Worm (Caenorhabditis elegans) whole organism, L1 larva: ENCODE results near the gene srx-133.
A peak's percentile ranks its signal among the peaks of the same experiment; 100 is the strongest.

Experiments
- blmp-1 ChIP-seq: fragments of 150-350 bp; optimal IDR thresholded peaks from 2 replicates; lab custom pipeline; 2014; ENCODE audit warnings: missing biosample characterization, missing genetic modification characterization
- ces-1 ChIP-seq: fragments of 150-350 bp; optimal IDR thresholded peaks from 2 replicates; lab custom pipeline; 2014; ENCODE audit warnings: missing biosample characterization, missing genetic modification reagents, missing genetic modification characterization
- dsc-1 ChIP-seq: sonication (generic microtip); optimal IDR thresholded peaks from 2 replicates; lab custom pipeline; 2016; ENCODE audit warnings: mild to moderate bottlenecking, missing genetic modification characterization, missing compliant biosample characterization
- efl-1 ChIP-seq, 4 experiments: fragments of 150-350 bp; optimal IDR thresholded peaks in 3 of 4; peaks in 1 of 4; 1 replicate in 1 of 4; 2 replicates in 3 of 4; lab custom pipeline; 2014; ENCODE audit warnings: missing biosample characterization in 2 of 4, missing genetic modification characterization in 2 of 4, missing genetic modification reagents in 2 of 4
- egl-27 ChIP-seq, 2 experiments: fragments of 150-350 bp in 1 of 2; sonication (generic microtip); optimal IDR thresholded peaks; 3 replicates each; lab custom pipeline; 2017 to 2018; ENCODE audit warnings: missing biosample characterization in 2 of 2, missing genetic modification characterization in 2 of 2, missing genetic modification reagents in 2 of 2
- elt-3 ChIP-seq, 6 experiments: fragments of 150-350 bp in 1 of 6; sonication (generic microtip); optimal IDR thresholded peaks; 2 replicates each; lab custom pipeline; 2017 to 2018; ENCODE audit warnings: missing biosample characterization in 6 of 6, missing genetic modification characterization in 6 of 6, inconsistent platforms in 1 of 6
- fkh-10 ChIP-seq: sonication (generic microtip); optimal IDR thresholded peaks from 2 replicates; lab custom pipeline; 2017; ENCODE audit warnings: missing biosample characterization, missing genetic modification reagents, missing genetic modification characterization
- fkh-4 ChIP-seq: sonication (generic microtip); optimal IDR thresholded peaks from 2 replicates; lab custom pipeline; 2016; ENCODE audit warnings: missing compliant biosample characterization, missing genetic modification characterization, borderline replicate concordance
- fos-1 ChIP-seq: fragments of 150-350 bp; optimal IDR thresholded peaks from 2 replicates; lab custom pipeline; 2014; ENCODE audit warnings: missing biosample characterization, missing genetic modification characterization
- isw-1 ChIP-seq: fragments of 200-800 bp; sonication (Bioruptor generic); IDR thresholded peaks from 2 replicates; pipeline ENCODE4 v1.3.6; 2022; ENCODE audit warnings: missing genetic modification characterization, missing compliant biosample characterization
- jun-1 ChIP-seq: fragments of 150-350 bp; optimal IDR thresholded peaks from 2 replicates; lab custom pipeline; 2014; ENCODE audit warnings: missing biosample characterization, missing genetic modification reagents, missing genetic modification characterization
- lin-14 ChIP-seq: fragments of 200-800 bp; sonication (Bioruptor generic); optimal IDR thresholded peaks from 2 replicates; lab custom pipeline; 2018; ENCODE audit warnings: mild to moderate bottlenecking, missing genetic modification characterization, moderate library complexity, missing compliant biosample characterization
- lin-15B ChIP-seq: fragments of 150-350 bp; sonication (generic microtip); optimal IDR thresholded peaks from 3 replicates; lab custom pipeline; 2014; ENCODE audit warnings: missing biosample characterization, missing genetic modification characterization
- lin-35 ChIP-seq, 2 experiments: fragments of 150-350 bp; optimal IDR thresholded peaks; 2 replicates each; lab custom pipeline; 2014; ENCODE audit warnings: missing biosample characterization in 2 of 2, missing genetic modification characterization in 2 of 2, missing genetic modification reagents in 2 of 2
- lin-39 ChIP-seq: fragments of 150-350 bp; optimal IDR thresholded peaks from 2 replicates; lab custom pipeline; 2014; ENCODE audit warnings: missing biosample characterization, missing genetic modification reagents, missing genetic modification characterization
- lir-3 ChIP-seq: sonication (generic microtip); optimal IDR thresholded peaks from 2 replicates; lab custom pipeline; 2016; ENCODE audit warnings: mild to moderate bottlenecking, missing genetic modification characterization, moderate library complexity, missing compliant biosample characterization; ENCODE audit not compliant: poor library complexity
- lsy-2 ChIP-seq, 2 experiments: fragments of 150-350 bp; optimal IDR thresholded peaks; 2 replicates each; lab custom pipeline; 2014; ENCODE audit warnings: missing biosample characterization in 2 of 2, missing genetic modification characterization in 2 of 2
- mab-9 ChIP-seq: fragments of 200-800 bp; sonication (Bioruptor generic); IDR thresholded peaks from 2 replicates; pipeline ENCODE4 v1.3.6; 2022; ENCODE audit warnings: missing genetic modification reagents, missing genetic modification characterization, missing compliant biosample characterization
- mef-2 ChIP-seq: fragments of 150-350 bp; optimal IDR thresholded peaks from 2 replicates; lab custom pipeline; 2014; ENCODE audit warnings: missing biosample characterization, missing genetic modification characterization
- nhr-11 ChIP-seq: fragments of 150-350 bp; optimal IDR thresholded peaks from 2 replicates; lab custom pipeline; 2014; ENCODE audit warnings: missing biosample characterization, missing genetic modification characterization
- nhr-19 ChIP-seq: fragments of 200-800 bp; sonication (Bioruptor generic); conservative IDR thresholded peaks from 2 replicates; pipeline ENCODE4 v1.3.6; 2022; ENCODE audit warnings: missing genetic modification characterization, missing compliant biosample characterization
- nhr-237 ChIP-seq: fragments of 150-350 bp; optimal IDR thresholded peaks from 2 replicates; lab custom pipeline; 2014; ENCODE audit warnings: missing biosample characterization, missing genetic modification characterization
- nhr-28 ChIP-seq: fragments of 150-350 bp; optimal IDR thresholded peaks from 2 replicates; lab custom pipeline; 2014; ENCODE audit warnings: missing biosample characterization, missing genetic modification characterization
- nhr-47 ChIP-seq: sonication (generic microtip); optimal IDR thresholded peaks from 2 replicates; lab custom pipeline; 2016; ENCODE audit warnings: mild to moderate bottlenecking, missing genetic modification characterization, moderate library complexity, missing compliant biosample characterization
- nhr-71 ChIP-seq: sonication (generic microtip); optimal IDR thresholded peaks from 2 replicates; lab custom pipeline; 2016; ENCODE audit warnings: mild to moderate bottlenecking, missing genetic modification characterization, moderate library complexity, missing compliant biosample characterization
- nhr-84 ChIP-seq: sonication (generic microtip); optimal IDR thresholded peaks from 2 replicates; lab custom pipeline; 2017; ENCODE audit warnings: missing biosample characterization, missing genetic modification characterization
- nhr-85 ChIP-seq: sonication (generic microtip); peaks from one replicate; lab custom pipeline; 2016; ENCODE audit warnings: missing genetic modification characterization, inconsistent platforms, missing compliant biosample characterization
- nhr-90 ChIP-seq: sonication (generic microtip); optimal IDR thresholded peaks from 2 replicates; lab custom pipeline; 2016; ENCODE audit warnings: mild to moderate bottlenecking, missing genetic modification characterization, missing compliant biosample characterization; ENCODE audit not compliant: poor library complexity
- pag-3 ChIP-seq: sonication (generic microtip); optimal IDR thresholded peaks from 2 replicates; lab custom pipeline; 2017; ENCODE audit warnings: missing genetic modification characterization, mild to moderate bottlenecking, missing compliant biosample characterization, antibody characterized with exemption, borderline replicate concordance; ENCODE audit not compliant: insufficient read depth
- pqm-1 ChIP-seq: sonication (generic microtip); optimal IDR thresholded peaks from 3 replicates; lab custom pipeline; 2017; ENCODE audit warnings: missing biosample characterization, missing genetic modification characterization
- rnt-1 ChIP-seq: sonication (generic microtip); optimal IDR thresholded peaks from 2 replicates; lab custom pipeline; 2016; ENCODE audit warnings: mild to moderate bottlenecking, missing genetic modification characterization, moderate library complexity, missing compliant biosample characterization
- snpc-4 ChIP-seq: fragments of 150-350 bp; optimal IDR thresholded peaks from 2 replicates; lab custom pipeline; 2014; ENCODE audit warnings: missing biosample characterization, missing genetic modification characterization
- snu-23 ChIP-seq: sonication (generic microtip); optimal IDR thresholded peaks from 2 replicates; lab custom pipeline; 2016; ENCODE audit warnings: missing genetic modification characterization, missing compliant biosample characterization
- sox-4 ChIP-seq: sonication (generic microtip); optimal IDR thresholded peaks from 2 replicates; lab custom pipeline; 2016; ENCODE audit warnings: missing genetic modification characterization, missing compliant biosample characterization
- sup-37 ChIP-seq: fragments of 200-800 bp; sonication (Bioruptor generic); optimal IDR thresholded peaks from 2 replicates; lab custom pipeline; 2018; ENCODE audit warnings: mild to moderate bottlenecking, missing genetic modification characterization, missing compliant biosample characterization
- tbx-2 ChIP-seq: sonication (generic microtip); optimal IDR thresholded peaks from 2 replicates; lab custom pipeline; 2016; ENCODE audit warnings: missing genetic modification characterization, missing compliant biosample characterization
- unc-130 ChIP-seq: fragments of 150-350 bp; optimal IDR thresholded peaks from 2 replicates; lab custom pipeline; 2017; ENCODE audit warnings: missing biosample characterization, missing genetic modification characterization, inconsistent platforms
- vab-15 ChIP-seq: sonication (generic microtip); optimal IDR thresholded peaks from 2 replicates; lab custom pipeline; 2017; ENCODE audit warnings: missing genotype, mild to moderate bottlenecking, missing genetic modification characterization, missing compliant biosample characterization
- zip-4 ChIP-seq: fragments of 200-800 bp; sonication (Bioruptor generic); optimal IDR thresholded peaks from 2 replicates; lab custom pipeline; 2018; ENCODE audit warnings: mild to moderate bottlenecking, missing genetic modification characterization, moderate library complexity, missing compliant biosample characterization
- ztf-11 ChIP-seq, 2 experiments: sonication (generic microtip); optimal IDR thresholded peaks; 2 replicates each; lab custom pipeline; 2016 to 2017; ENCODE audit warnings: missing genetic modification characterization in 2 of 2, missing biosample characterization in 1 of 2, missing compliant biosample characterization in 1 of 2
- ztf-4 ChIP-seq: fragments of 150-350 bp; optimal IDR thresholded peaks from 2 replicates; lab custom pipeline; 2014; ENCODE audit warnings: missing biosample characterization, missing genetic modification characterization

srx-133 gene

ce11 chrV:13848379-13848778 lies at the start of gene srx-133:
Gene srx-133 (plus strand): TSS chrV:13848679.
- TF ChIP-seq nhr-28 (tag; lab: Kevin White, UChicago) = no peak
- TF ChIP-seq rnt-1 (tag; lab: Kevin White, UChicago) = no peak
- TF ChIP-seq, all 84 proteins: peak for 0

DNA sequence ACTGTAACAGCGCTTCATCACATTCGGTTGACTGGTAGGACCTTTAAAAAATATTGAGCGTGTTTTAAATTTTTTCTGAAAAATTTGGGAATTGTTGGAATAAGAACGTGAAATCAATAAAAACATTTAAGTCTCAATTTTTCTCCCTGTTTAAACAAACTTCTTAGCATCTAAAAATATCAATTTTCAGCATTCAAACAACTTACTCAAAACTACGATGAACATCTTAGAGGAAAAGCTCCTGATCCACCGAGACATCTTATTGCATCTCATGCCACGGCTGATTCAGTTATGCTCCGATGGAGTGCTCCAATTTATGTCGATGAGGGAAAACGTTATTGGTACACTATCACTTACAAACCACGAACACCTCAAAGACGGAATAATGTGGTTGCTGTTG lies 49.3 kb upstream of the srx-133 start:
- TF ChIP-seq ztf-4 (tag; lab: Kevin White, UChicago) (no peak), lir-3 (tag; lab: Kevin White, UChicago) (no peak), lin-39 (no peak), dsc-1 (tag; lab: Kevin White, UChicago) (no peak), ces-1 (no peak)

DNA sequence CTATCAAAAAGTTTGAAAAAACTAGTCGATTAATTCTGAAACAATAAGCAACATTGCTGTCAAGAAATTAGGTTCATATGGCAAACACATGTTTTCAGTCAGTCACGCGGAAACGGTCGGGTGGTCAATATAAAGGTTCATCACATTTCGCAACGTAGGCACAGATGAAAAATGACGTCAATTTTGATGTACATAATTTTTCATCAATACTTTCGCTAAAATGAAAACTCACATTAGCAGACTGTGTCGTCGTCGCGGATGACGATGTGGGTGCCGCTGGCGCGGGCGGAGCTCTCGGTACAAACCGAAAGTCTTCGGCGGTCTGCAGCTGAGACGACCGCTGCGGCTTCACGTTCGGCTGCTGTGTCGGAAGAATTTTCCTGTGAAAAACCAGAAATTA lies 44.6 kb upstream of the srx-133 start, which contains the start of gene swan-2:
TSS of gene swan-2 (minus strand) at position 380 of the 400 bp plus-strand sequence.
- no peak for TF ChIP-seq nhr-90 (tag; lab: Kevin White, UChicago)
- no peak for TF ChIP-seq mef-2
- TF ChIP-seq mab-9 (GFP tag; lab: Robert Waterston, UW) = no peak
- no peak for TF ChIP-seq lsy-2 (tag; optimal IDR thresholded peaks at IDR 0.05; lab: Kevin White, UChicago)
- no peak for TF ChIP-seq nhr-47 (tag; lab: Kevin White, UChicago)
- TF ChIP-seq efl-1 (optimal IDR thresholded peaks at IDR 0.05; lab: Kevin White, UChicago) = no peak
- TF ChIP-seq efl-1 (GFP tag; optimal IDR thresholded peaks at IDR 0.05 in 1 of 2; lab: Kevin White, UChicago) = peak in 1 of 2 experiments; percentile 88
- TF ChIP-seq dsc-1 (tag; lab: Kevin White, UChicago) = peak; percentile 60
- no peak for TF ChIP-seq sox-4 (tag; lab: Kevin White, UChicago)
- TF ChIP-seq nhr-237 (tag; lab: Kevin White, UChicago) = no peak
- peak; percentile 5 for TF ChIP-seq fkh-4 (tag; lab: Kevin White, UChicago)
- TF ChIP-seq nhr-84 (tag; lab: Kevin White, UChicago) = no peak
- no peak for TF ChIP-seq pqm-1 (tag; lab: Kevin White, UChicago)
- no peak for TF ChIP-seq jun-1 (tag; lab: Kevin White, UChicago)
- TF ChIP-seq nhr-71 (tag; lab: Kevin White, UChicago) = peak; percentile 10
- TF ChIP-seq lin-15B = no peak
- no peak for TF ChIP-seq fos-1 (tag; lab: Kevin White, UChicago)
- TF ChIP-seq nhr-85 = peak; percentile 65
- TF ChIP-seq ztf-11 (tag; optimal IDR thresholded peaks at IDR 0.05; lab: Kevin White, UChicago) = no peak
- no peak for TF ChIP-seq tbx-2 (tag; lab: Kevin White, UChicago)
- TF ChIP-seq lin-14 = no peak
- TF ChIP-seq elt-3 (tag; optimal IDR thresholded peaks at IDR 0.05; lab: Kevin White, UChicago) = no peak
- TF ChIP-seq vab-15 = no peak
- no peak for TF ChIP-seq nhr-11 (tag; lab: Kevin White, UChicago)
- TF ChIP-seq lin-39 = no peak
- peak; percentile 3 for TF ChIP-seq snu-23 (GFP tag; lab: Kevin White, UChicago)
- TF ChIP-seq lin-35 (GFP tag; optimal IDR thresholded peaks at IDR 0.05; lab: Kevin White, UChicago) = peak in 1 of 2 experiments; percentile 70
- no peak for TF ChIP-seq pag-3 (tag; lab: Kevin White, UChicago)

DNA sequence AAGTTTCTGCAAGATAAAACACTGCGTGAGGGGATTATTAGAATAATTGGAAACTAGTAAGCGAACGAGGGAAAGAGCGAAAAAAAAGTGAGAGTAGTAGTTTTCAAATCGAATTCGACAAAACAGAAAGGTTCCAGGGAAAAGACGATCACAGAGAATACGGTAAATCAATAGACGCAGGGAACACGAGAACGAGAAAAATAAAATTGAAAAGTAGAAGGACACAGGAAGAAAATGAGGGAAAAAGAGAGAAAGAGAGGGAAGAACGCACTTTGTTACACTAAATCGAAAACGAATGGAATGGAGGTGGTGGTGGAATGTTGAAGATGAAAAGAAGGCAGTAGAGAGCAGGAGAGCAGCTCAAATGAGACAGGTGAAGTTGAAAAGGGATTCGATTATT lies 41.2 kb upstream of the srx-133 start, which contains the start of gene swan-1:
TSS of gene swan-1 (minus strand) at position 6 of the 400 bp plus-strand sequence.
- TF ChIP-seq nhr-237 (tag; lab: Kevin White, UChicago) (no peak), nhr-84 (tag; lab: Kevin White, UChicago) (no peak), efl-1 (optimal IDR thresholded peaks at IDR 0.05; lab: Kevin White, UChicago) (peak in 1 of 2 experiments; percentile 18), efl-1 (GFP tag; optimal IDR thresholded peaks at IDR 0.05 in 1 of 2; lab: Kevin White, UChicago) (peak in 1 of 2 experiments; percentile 86), nhr-19 (GFP tag; lab: Robert Waterston, UW) (peak; percentile 14; the same call in 1 of the 2 replicates), nhr-85 (peak; percentile 55), fkh-4 (tag; lab: Kevin White, UChicago) (no peak), elt-3 (tag; optimal IDR thresholded peaks at IDR 0.05; lab: Kevin White, UChicago) (no peak), isw-1 (GFP tag; lab: Robert Waterston, UW) (no peak), snpc-4 (tag; lab: Kevin White, UChicago) (no peak), lsy-2 (tag; optimal IDR thresholded peaks at IDR 0.05; lab: Kevin White, UChicago) (peak in 1 of 2 experiments; percentile 14), unc-130 (no peak), fkh-10 (GFP tag; lab: Kevin White, UChicago) (no peak), lin-14 (peak; percentile 84), pqm-1 (tag; lab: Kevin White, UChicago) (no peak), blmp-1 (peak; percentile 69), egl-27 (tag; optimal IDR thresholded peaks at IDR 0.05; lab: Kevin White, UChicago) (no peak), nhr-71 (tag; lab: Kevin White, UChicago) (peak; percentile 10), zip-4 (no peak), sup-37 (GFP tag; lab: Kevin White, UChicago) (no peak), rnt-1 (tag; lab: Kevin White, UChicago) (peak; percentile 26), dsc-1 (tag; lab: Kevin White, UChicago) (peak; percentile 13)
